Fruit fly (Drosophila melanogaster): ENCODE data around the gene SclA.

DNA sequence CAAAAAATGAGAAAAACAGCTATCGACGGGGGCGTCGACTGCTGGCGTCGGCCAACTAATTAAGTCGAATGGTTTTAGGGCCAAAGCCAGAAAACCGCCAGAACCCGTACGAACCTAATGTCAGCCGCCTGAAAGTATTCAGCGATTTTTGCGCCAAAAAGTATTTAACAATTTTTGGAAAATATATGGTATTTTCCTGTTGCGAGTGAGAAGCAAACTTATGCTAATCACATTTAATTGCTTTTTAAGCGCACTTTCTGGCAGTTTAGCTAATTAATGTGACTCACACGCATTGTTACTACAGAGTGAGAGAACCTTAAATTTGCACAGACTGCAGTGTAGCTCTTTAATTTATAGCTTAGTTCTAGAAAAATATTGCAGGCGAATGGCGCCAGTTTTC, 24.8 kb downstream of the SclA start:
- TF ChIP-seq psq (optimal IDR thresholded peaks at IDR 0.05) = no peak
- TF ChIP-seq Dll (optimal IDR thresholded peaks at IDR 0.05) = no peak
- TF ChIP-seq CG8478 (optimal IDR thresholded peaks at IDR 0.05) = no peak
- no peak for TF ChIP-seq pan (optimal IDR thresholded peaks at IDR 0.05)
- no peak for TF ChIP-seq usp (GFP tag; optimal IDR thresholded peaks at IDR 0.05)
- no peak for TF ChIP-seq EcR (GFP tag; optimal IDR thresholded peaks at IDR 0.05)
